Worm (Caenorhabditis elegans) whole organism, mixed stage, embryonic: Measurements from ENCODE around the gene ins-11.

Source experiments
- ceh-43 ChIP-seq: fragments of 200-800 bp; sonication (Bioruptor generic); optimal IDR thresholded peaks from 2 replicates; lab custom pipeline; 2018; ENCODE audit warnings: mild to moderate bottlenecking, missing genetic modification characterization, moderate library complexity, missing compliant biosample characterization
- nhr-12 ChIP-seq: fragments of 150-350 bp; optimal IDR thresholded peaks from 2 replicates; lab custom pipeline; 2014; ENCODE audit warnings: missing biosample characterization, missing genetic modification characterization
- nhr-28 ChIP-seq: fragments of 150-350 bp; optimal IDR thresholded peaks from 2 replicates; lab custom pipeline; 2014; ENCODE audit warnings: missing biosample characterization, missing genetic modification characterization
- sem-2 ChIP-seq: fragments of 200-800 bp; sonication (Bioruptor generic); optimal IDR thresholded peaks from 2 replicates; lab custom pipeline; 2018; ENCODE audit warnings: mild to moderate bottlenecking, missing genetic modification characterization, missing compliant biosample characterization

ce11 chrII:5554788-5555187 is 1.7 kb upstream of the ins-11 start:
- TF ChIP-seq sem-2 (GFP tag; lab: Kevin White, UChicago): no peak
- no peak for TF ChIP-seq ceh-43 (GFP tag; lab: Kevin White, UChicago)
- TF ChIP-seq nhr-28: no peak
- TF ChIP-seq nhr-12 (tag; lab: Kevin White, UChicago): no peak
